Worm (Caenorhabditis elegans): ENCODE measurements around the gene Y38E10A.34.

ce11 chrII:12655816-12656215, 24.8 kb downstream of the Y38E10A.34 start:
- no peak for TF ChIP-seq ref-1 (GFP tag; conservative IDR thresholded peaks at IDR 0.05)
- no peak for TF ChIP-seq ztf-29 (GFP tag; IDR thresholded peaks at IDR 0.05)
- TF ChIP-seq flt-1 (GFP tag; IDR thresholded peaks at IDR 0.05), result no peak
- TF ChIP-seq klf-2 (GFP tag; conservative IDR thresholded peaks at IDR 0.05), result no peak
